Worm (Caenorhabditis elegans): ENCODE results near the gene F35E8.1.

The F35E8.1 gene

ce11 chrV:15892696-15893095 is 12.7 kb downstream of the F35E8.1 start, which contains the start of gene T06C12.11:
Gene T06C12.11 (plus strand): TSS chrV:15892996.
- no peak for TF ChIP-seq lsy-12 (tag; optimal IDR thresholded peaks at IDR 0.05)
- no peak for TF ChIP-seq elt-1 (tag; optimal IDR thresholded peaks at IDR 0.05)
- no peak for TF ChIP-seq jun-1 (tag; optimal IDR thresholded peaks at IDR 0.05)
- TF ChIP-seq pha-4 (tag; optimal IDR thresholded peaks at IDR 0.05): no peak

- TF ChIP-seq fkh-10 (GFP tag; optimal IDR thresholded peaks at IDR 0.05) (no peak), lsy-12 (tag; optimal IDR thresholded peaks at IDR 0.05) (no peak), nhr-28 (tag; optimal IDR thresholded peaks at IDR 0.05) (no peak), daf-12 (tag; optimal IDR thresholded peaks at IDR 0.05) (no peak), sea-2 (GFP tag; optimal IDR thresholded peaks at IDR 0.05) (no peak), lin-39 (tag; optimal IDR thresholded peaks at IDR 0.05) (no peak), nhr-67 (tag; optimal IDR thresholded peaks at IDR 0.05) (no peak), mdl-1 (tag; optimal IDR thresholded peaks at IDR 0.05) (no peak)
These were observed 13.7 kb downstream of the F35E8.1 start, which contains the start of gene T06C12.12 for ce11 chrV:15891761-15892160. Gene T06C12.12 (plus strand): TSS chrV:15892061.

- peak; percentile 73 for TF ChIP-seq pqm-1 (tag; optimal IDR thresholded peaks at IDR 0.05)
- TF ChIP-seq ama-1 (optimal IDR thresholded peaks at IDR 0.05): no peak
- no peak for TF ChIP-seq nfya-1 (tag; optimal IDR thresholded peaks at IDR 0.05; ENCODE audit: insufficient read depth)
- peak; percentile 77 for TF ChIP-seq pha-4 (tag; optimal IDR thresholded peaks at IDR 0.05)
- TF ChIP-seq elt-2 (tag; optimal IDR thresholded peaks at IDR 0.05): peak; percentile 68
- no peak for TF ChIP-seq unc-39 (tag; optimal IDR thresholded peaks at IDR 0.05)
- TF ChIP-seq nhr-76 (tag; optimal IDR thresholded peaks at IDR 0.05): no peak
- TF ChIP-seq lsy-12 (tag; optimal IDR thresholded peaks at IDR 0.05): no peak
- no peak for TF ChIP-seq nhr-67 (tag; optimal IDR thresholded peaks at IDR 0.05)
- no peak for TF ChIP-seq nhr-23 (tag; optimal IDR thresholded peaks at IDR 0.05)
- no peak for TF ChIP-seq elt-3 (tag; optimal IDR thresholded peaks at IDR 0.05)
- TF ChIP-seq nhr-25 (tag; optimal IDR thresholded peaks at IDR 0.05): no peak
- no peak for TF ChIP-seq eor-1 (tag; optimal IDR thresholded peaks at IDR 0.05)
These were observed 14.2 kb downstream of the F35E8.1 start for ce11 chrV:15891279-15891678.

ce11 chrV:15890115-15890514 is 15.3 kb downstream of the F35E8.1 start:
- TF ChIP-seq ztf-4 (tag; optimal IDR thresholded peaks at IDR 0.05) (no peak), nhr-28 (tag; optimal IDR thresholded peaks at IDR 0.05) (no peak), ceh-28 (tag; optimal IDR thresholded peaks at IDR 0.05) (no peak), aly-2 (tag; optimal IDR thresholded peaks at IDR 0.05) (no peak), pqm-1 (tag; optimal IDR thresholded peaks at IDR 0.05) (peak; percentile 57), tbx-2 (tag; optimal IDR thresholded peaks at IDR 0.05) (no peak), nhr-11 (tag; optimal IDR thresholded peaks at IDR 0.05) (no peak), snpc-4 (tag; optimal IDR thresholded peaks at IDR 0.05) (no peak), elt-2 (tag; optimal IDR thresholded peaks at IDR 0.05) (peak; percentile 72), eor-1 (tag; optimal IDR thresholded peaks at IDR 0.05) (no peak), jun-1 (tag; optimal IDR thresholded peaks at IDR 0.05) (no peak), pha-4 (tag; optimal IDR thresholded peaks at IDR 0.05) (peak; percentile 51)

- TF ChIP-seq ceh-28 (tag; optimal IDR thresholded peaks at IDR 0.05) (no peak), eor-1 (tag; optimal IDR thresholded peaks at IDR 0.05) (no peak), fkh-10 (GFP tag; optimal IDR thresholded peaks at IDR 0.05) (no peak), nhr-43 (tag; optimal IDR thresholded peaks at IDR 0.05; ENCODE audit: poor library complexity, severe bottlenecking) (no peak), snpc-4 (tag; optimal IDR thresholded peaks at IDR 0.05) (no peak), nhr-67 (tag; optimal IDR thresholded peaks at IDR 0.05) (no peak), elt-3 (tag; optimal IDR thresholded peaks at IDR 0.05) (no peak), fkh-2 (tag; optimal IDR thresholded peaks at IDR 0.05) (no peak), ama-1 (optimal IDR thresholded peaks at IDR 0.05) (no peak), nfya-1 (tag; optimal IDR thresholded peaks at IDR 0.05; ENCODE audit: insufficient read depth) (no peak), lsy-12 (tag; optimal IDR thresholded peaks at IDR 0.05) (no peak), hmg-11 (tag; optimal IDR thresholded peaks at IDR 0.05) (no peak), nhr-23 (tag; optimal IDR thresholded peaks at IDR 0.05) (no peak), skn-1 (tag; optimal IDR thresholded peaks at IDR 0.05) (no peak)
These were observed 16.7 kb downstream of the F35E8.1 start, which contains the start of gene cgt-1 for ce11 chrV:15888751-15889150. Gene cgt-1 (minus strand): TSS chrV:15888851.

Measured in whole organism, L3 larva.